Fruit fly (Drosophila melanogaster) whole organism, embryonic: ENCODE measurements around the gene Jhbp16.

Experiments
- ATbp ChIP-seq: fragments of 200-800 bp; sonication (Bioruptor generic); optimal IDR thresholded peaks from 2 replicates; lab custom pipeline; 2017; ENCODE audit warnings: missing biosample characterization, mild to moderate bottlenecking, missing genetic modification characterization, missing genetic modification reagents
- Abd-B ChIP-seq: fragments of 200-800 bp; sonication (Bioruptor generic); optimal IDR thresholded peaks from 2 replicates; lab custom pipeline; 2018; ENCODE audit warnings: missing biosample characterization, mild to moderate bottlenecking, missing genetic modification characterization, moderate library complexity
- Asciz ChIP-seq: fragments of 200-800 bp; sonication (Bioruptor generic); optimal IDR thresholded peaks from 2 replicates; lab custom pipeline; 2017; ENCODE audit warnings: missing biosample characterization, mild to moderate bottlenecking, missing genetic modification characterization, missing genetic modification reagents
- Atf3 ChIP-seq: fragments of 200-800 bp; sonication (Bioruptor generic); optimal IDR thresholded peaks from 3 replicates; lab custom pipeline; 2016; ENCODE audit warnings: missing biosample characterization, missing genetic modification characterization
- CG10565 ChIP-seq: fragments of 200-800 bp; sonication (Bioruptor generic); optimal IDR thresholded peaks from 3 replicates; lab custom pipeline; 2016; ENCODE audit warnings: missing biosample characterization, mild to moderate bottlenecking, missing genetic modification characterization
- CG1233 ChIP-seq: fragments of 200-800 bp; sonication (Bioruptor generic); optimal IDR thresholded peaks from 4 replicates; lab custom pipeline; 2018; ENCODE audit warnings: missing biosample characterization, mild to moderate bottlenecking, missing genetic modification characterization
- CG12391 ChIP-seq: fragments of 200-800 bp; sonication (Bioruptor generic); optimal IDR thresholded peaks from 3 replicates; lab custom pipeline; 2018; ENCODE audit warnings: missing biosample characterization, mild to moderate bottlenecking, missing genetic modification characterization, moderate library complexity
- CG15601 ChIP-seq: fragments of 200-800 bp; sonication (Bioruptor generic); optimal IDR thresholded peaks from 3 replicates; lab custom pipeline; 2019; ENCODE audit warnings: missing biosample characterization, mild to moderate bottlenecking, missing genetic modification characterization, moderate library complexity
- CG15696 ChIP-seq: fragments of 200-800 bp; sonication (Bioruptor generic); optimal IDR thresholded peaks from 2 replicates; lab custom pipeline; 2019; ENCODE audit warnings: missing biosample characterization, mild to moderate bottlenecking, missing genetic modification characterization, moderate library complexity
- CG16813 ChIP-seq: fragments of 200-800 bp; sonication (Bioruptor generic); IDR thresholded peaks from 3 replicates; pipeline ENCODE4 v1.3.6; 2022; ENCODE audit warnings: missing biosample characterization, missing genetic modification characterization; ENCODE audit not compliant: partially characterized antibody
- CG18262 ChIP-seq: fragments of 200-800 bp; optimal IDR thresholded peaks from 3 replicates; lab custom pipeline; 2019; ENCODE audit warnings: missing biosample characterization, mild to moderate bottlenecking, missing genetic modification characterization, moderate library complexity
- CG2678 ChIP-seq: fragments of 200-800 bp; sonication (Bioruptor generic); optimal IDR thresholded peaks from 3 replicates; lab custom pipeline; 2019; ENCODE audit warnings: missing biosample characterization, mild to moderate bottlenecking, missing genetic modification characterization, moderate library complexity
- CG31388 ChIP-seq: fragments of 200-800 bp; sonication (Bioruptor generic); optimal IDR thresholded peaks from 2 replicates; lab custom pipeline; 2016; ENCODE audit warnings: missing biosample characterization, missing genetic modification characterization
- CG34224 ChIP-seq: fragments of 200-800 bp; sonication (Bioruptor generic); IDR thresholded peaks from 3 replicates; pipeline ENCODE4 v1.3.6; 2022; ENCODE audit warnings: missing biosample characterization, missing genetic modification characterization; ENCODE audit not compliant: partially characterized antibody
- CG3838 ChIP-seq: fragments of 200-800 bp; sonication (Bioruptor generic); optimal IDR thresholded peaks from 3 replicates; lab custom pipeline; 2016; ENCODE audit warnings: missing biosample characterization, missing genetic modification characterization
- CG4820 ChIP-seq: fragments of 200-800 bp; sonication (Bioruptor generic); optimal IDR thresholded peaks from 3 replicates; lab custom pipeline; 2016; ENCODE audit warnings: missing biosample characterization, missing genetic modification characterization
- CG5245 ChIP-seq: fragments of 200-800 bp; sonication (Bioruptor generic); optimal IDR thresholded peaks from 3 replicates; lab custom pipeline; 2016; ENCODE audit warnings: missing biosample characterization, missing genetic modification characterization
- CG5953 ChIP-seq: fragments of 200-800 bp; sonication (Bioruptor generic); IDR thresholded peaks from 2 replicates; pipeline ENCODE4 v1.3.6; 2022; ENCODE audit warnings: missing biosample characterization, missing genetic modification characterization
- CG7372 ChIP-seq: fragments of 200-800 bp; sonication (Bioruptor generic); IDR thresholded peaks from 2 replicates; pipeline ENCODE4 v1.3.6; 2022; ENCODE audit warnings: missing biosample characterization, missing genetic modification characterization
- CG7839 ChIP-seq: fragments of 200-800 bp; sonication (Bioruptor generic); optimal IDR thresholded peaks from 3 replicates; lab custom pipeline; 2018; ENCODE audit warnings: missing biosample characterization, mild to moderate bottlenecking, missing genetic modification characterization, moderate library complexity
- CG8765 ChIP-seq: fragments of 200-800 bp; sonication (Bioruptor generic); IDR thresholded peaks from 2 replicates; pipeline ENCODE4 v1.3.6; 2022; ENCODE audit warnings: missing biosample characterization, missing genetic modification characterization
- CG8924 ChIP-seq: fragments of 200-800 bp; optimal IDR thresholded peaks from 3 replicates; lab custom pipeline; 2019; ENCODE audit warnings: missing biosample characterization, mild to moderate bottlenecking, missing genetic modification characterization, moderate library complexity
- CrebB ChIP-seq: fragments of 200-800 bp; sonication (Bioruptor generic); optimal IDR thresholded peaks from 3 replicates; lab custom pipeline; 2018; ENCODE audit warnings: missing biosample characterization, mild to moderate bottlenecking, missing genetic modification characterization
- Dll ChIP-seq: fragments of 200-800 bp; sonication (Bioruptor generic); IDR thresholded peaks from 4 replicates; pipeline ENCODE4 v1.3.6; 2022; ENCODE audit warnings: missing biosample characterization, missing genetic modification characterization; ENCODE audit not compliant: partially characterized antibody
- Doc2 ChIP-seq: fragments of 200-800 bp; sonication (Bioruptor generic); IDR thresholded peaks from 2 replicates; pipeline ENCODE4 v1.3.6; 2022; ENCODE audit warnings: missing biosample characterization, missing genetic modification characterization
- Dp ChIP-seq: fragments of 200-800 bp; sonication (Bioruptor generic); optimal IDR thresholded peaks from 2 replicates; lab custom pipeline; 2018; ENCODE audit warnings: missing biosample characterization, mild to moderate bottlenecking, missing genetic modification characterization, moderate library complexity
- H15 ChIP-seq: fragments of 200-800 bp; sonication (Bioruptor generic); IDR thresholded peaks from 3 replicates; pipeline ENCODE4 v1.3.6; 2022; ENCODE audit warnings: missing biosample characterization, missing genetic modification characterization
- NFAT ChIP-seq: fragments of 200-800 bp; sonication (Bioruptor generic); IDR thresholded peaks from 2 replicates; pipeline ENCODE4 v1.3.6; 2022; ENCODE audit warnings: missing biosample characterization, missing genetic modification characterization
- Oaz ChIP-seq: fragments of 200-800 bp; sonication (Bioruptor generic); IDR thresholded peaks from 2 replicates; pipeline ENCODE4 v1.3.6; 2022; ENCODE audit warnings: missing biosample characterization, missing genetic modification characterization
- Taf1 ChIP-seq: fragments of 200-800 bp; sonication (Bioruptor generic); IDR thresholded peaks from 2 replicates; pipeline ENCODE4 v1.3.6; 2022; ENCODE audit warnings: missing biosample characterization, missing genetic modification characterization
- Tbp ChIP-seq: fragments of >200 bp; optimal IDR thresholded peaks from 2 replicates; lab custom pipeline; 2018; ENCODE audit warnings: missing biosample characterization, missing genetic modification characterization
- bab2 ChIP-seq: fragments of 200-800 bp; sonication (Bioruptor generic); optimal IDR thresholded peaks from 2 replicates; lab custom pipeline; 2016; ENCODE audit warnings: missing biosample characterization, missing genetic modification characterization
- corto ChIP-seq: fragments of 200-800 bp; sonication (Bioruptor generic); optimal IDR thresholded peaks from 2 replicates; lab custom pipeline; 2016; ENCODE audit warnings: missing biosample characterization, mild to moderate bottlenecking, missing genetic modification characterization, moderate library complexity
- crc ChIP-seq: fragments of 200-800 bp; sonication (Bioruptor generic); optimal IDR thresholded peaks from 2 replicates; lab custom pipeline; 2016; ENCODE audit warnings: missing biosample characterization, missing genetic modification characterization
- crp ChIP-seq, 2 experiments: fragments of 200-800 bp; sonication (Bioruptor generic); optimal IDR thresholded peaks; 2 replicates in 1 of 2; 3 replicates in 1 of 2; lab custom pipeline; 2017; ENCODE audit warnings: missing biosample characterization in 2 of 2, missing genetic modification characterization in 2 of 2, mild to moderate bottlenecking in 1 of 2, moderate library complexity in 1 of 2
- dan ChIP-seq: fragments of 200-800 bp; sonication (Bioruptor generic); IDR thresholded peaks from 2 replicates; pipeline ENCODE4 v1.3.6; 2022; ENCODE audit warnings: missing biosample characterization, missing genetic modification characterization
- dimm ChIP-seq: fragments of 200-800 bp; sonication (Bioruptor generic); IDR thresholded peaks from 2 replicates; pipeline ENCODE4 v1.3.6; 2022; ENCODE audit warnings: missing biosample characterization, missing genetic modification characterization
- en ChIP-seq: fragments of 200-800 bp; sonication (Bioruptor generic); optimal IDR thresholded peaks from 2 replicates; lab custom pipeline; 2016; ENCODE audit warnings: missing biosample characterization, missing genetic modification characterization
- gce ChIP-seq: fragments of 200-800 bp; sonication (Bioruptor generic); IDR thresholded peaks from 3 replicates; pipeline ENCODE4 v1.3.6; 2022; ENCODE audit warnings: missing biosample characterization, missing genetic modification characterization
- gem ChIP-seq: fragments of 200-800 bp; sonication (Bioruptor generic); optimal IDR thresholded peaks from 2 replicates; lab custom pipeline; 2019; ENCODE audit warnings: missing biosample characterization, mild to moderate bottlenecking, missing genetic modification characterization, moderate library complexity
- ken ChIP-seq: fragments of 200-800 bp; sonication (Bioruptor generic); IDR thresholded peaks from 3 replicates; pipeline ENCODE4 v1.3.6; 2022; ENCODE audit warnings: missing biosample characterization, missing genetic modification characterization
- lov ChIP-seq, 2 experiments: fragments of 200-800 bp in 1 of 2; fragments of >200 bp in 1 of 2; sonication (Bioruptor generic) in 1 of 2; IDR thresholded peaks in 1 of 2; optimal IDR thresholded peaks in 1 of 2; 2 replicates in 1 of 2; 3 replicates in 1 of 2; pipeline versions ENCODE4 v1.3.6 to Lab custom; 2017 to 2022; ENCODE audit warnings: missing biosample characterization in 1 of 2, missing genetic modification characterization in 1 of 2
- mirr ChIP-seq: fragments of 200-800 bp; sonication (Bioruptor generic); optimal IDR thresholded peaks from 3 replicates; lab custom pipeline; 2018; ENCODE audit warnings: missing biosample characterization, mild to moderate bottlenecking, missing genetic modification characterization
- mld ChIP-seq: fragments of 200-800 bp; sonication (Bioruptor generic); IDR thresholded peaks from 3 replicates; pipeline ENCODE4 v1.3.6; 2022; ENCODE audit warnings: missing biosample characterization, missing genetic modification characterization; ENCODE audit not compliant: partially characterized antibody
- otp ChIP-seq: fragments of 200-800 bp; sonication (Bioruptor generic); IDR thresholded peaks from 3 replicates; pipeline ENCODE4, ENCODE4 v1.3.6; 2022; ENCODE audit warnings: missing biosample characterization, missing genetic modification characterization
- repo ChIP-seq: fragments of 200-800 bp; sonication (Bioruptor generic); optimal IDR thresholded peaks from 2 replicates; lab custom pipeline; 2016; ENCODE audit warnings: missing biosample characterization, missing genetic modification characterization
- tap ChIP-seq: fragments of 200-800 bp; optimal IDR thresholded peaks from 3 replicates; lab custom pipeline; 2019; ENCODE audit warnings: missing biosample characterization, mild to moderate bottlenecking, missing genetic modification characterization, moderate library complexity
- twi ChIP-seq: fragments of 200-800 bp; optimal IDR thresholded peaks from 2 replicates; lab custom pipeline; 2019; ENCODE audit warnings: missing biosample characterization, mild to moderate bottlenecking, missing genetic modification characterization, moderate library complexity
- zfh1 ChIP-seq: fragments of 200-800 bp; sonication (Bioruptor generic); IDR thresholded peaks from 3 replicates; pipeline ENCODE4 v1.3.6; 2022; ENCODE audit warnings: missing biosample characterization, missing genetic modification characterization
- zfh2 ChIP-seq: fragments of 200-800 bp; sonication (Bioruptor generic); optimal IDR thresholded peaks from 2 replicates; lab custom pipeline; 2016; ENCODE audit warnings: missing biosample characterization, missing genetic modification characterization

The Jhbp16 gene

dm6 chr3R:21636867-21637481 lies 27.2 kb upstream of the Jhbp16 start (continued):
- TF ChIP-seq CG3838: no peak
- TF ChIP-seq lov (optimal IDR thresholded peaks at IDR 0.05; lab: Kevin White, UChicago): no peak
- TF ChIP-seq lov (GFP tag; IDR thresholded peaks at IDR 0.05; lab: Robert Waterston, UW): no peak
- TF ChIP-seq gce: no peak
- TF ChIP-seq CG15601 (tag; lab: Kevin White, UChicago): no peak
- TF ChIP-seq CG7839 (tag; lab: Kevin White, UChicago): peak; percentile 11
- peak; percentile 29 for TF ChIP-seq gem (tag; lab: Kevin White, UChicago)
- TF ChIP-seq CG18262 (tag; lab: Kevin White, UChicago): no peak
- no peak for TF ChIP-seq H15 (GFP tag; lab: Robert Waterston, UW)
- TF ChIP-seq mirr (GFP tag; lab: Kevin White, UChicago): peak; percentile 10
- no peak for TF ChIP-seq bab2 (GFP tag; lab: Kevin White, UChicago)
- no peak for TF ChIP-seq Atf3 (GFP tag; lab: Kevin White, UChicago)
- peak; percentile 21 for TF ChIP-seq ATbp (GFP tag; lab: Kevin White, UChicago)
- peak; percentile 30 for TF ChIP-seq CG8924
- no peak for TF ChIP-seq zfh1 (GFP tag; lab: Robert Waterston, UW)
- no peak for TF ChIP-seq tap (tag; lab: Kevin White, UChicago)
- no peak for TF ChIP-seq CG1233 (GFP tag; lab: Kevin White, UChicago)
- no peak for TF ChIP-seq ken (GFP tag; lab: Robert Waterston, UW)
- peak; percentile 24 for TF ChIP-seq CG2678 (tag; lab: Kevin White, UChicago)
- TF ChIP-seq Taf1 (GFP tag; lab: Robert Waterston, UW): no peak
- no peak for TF ChIP-seq Dll (GFP tag; lab: Robert Waterston, UW)
- no peak for TF ChIP-seq corto (GFP tag; lab: Kevin White, UChicago)
- no peak for TF ChIP-seq CG8765 (GFP tag; lab: Robert Waterston, UW)
- TF ChIP-seq CG10565 (GFP tag; lab: Kevin White, UChicago): no peak
- no peak for TF ChIP-seq en
- no peak for TF ChIP-seq CrebB
- no peak for TF ChIP-seq Abd-B
- no peak for TF ChIP-seq dimm (GFP tag; lab: Robert Waterston, UW)
- no peak for TF ChIP-seq CG5953 (GFP tag; lab: Robert Waterston, UW)
- no peak for TF ChIP-seq Doc2
- TF ChIP-seq Asciz (GFP tag; lab: Kevin White, UChicago): peak; percentile 27
- no peak for TF ChIP-seq CG31388 (GFP tag; lab: Kevin White, UChicago)
- 0 out of 2 replicates have a peak, but pooled peaks have one; percentile 17 for TF ChIP-seq NFAT (GFP tag; lab: Robert Waterston, UW)
- no peak for TF ChIP-seq CG7372 (GFP tag; lab: Robert Waterston, UW)
- TF ChIP-seq CG5245 (GFP tag; lab: Kevin White, UChicago): no peak
- TF ChIP-seq Tbp (GFP tag; lab: Kevin White, UChicago): no peak
- TF ChIP-seq zfh2: no peak
- peak; percentile 24; the same call in 1 of the 3 replicates for TF ChIP-seq CG34224 (GFP tag; lab: Robert Waterston, UW)
- TF ChIP-seq Dp: no peak
- TF ChIP-seq Oaz (GFP tag; lab: Robert Waterston, UW): no peak
- no peak for TF ChIP-seq mld
- TF ChIP-seq CG4820 (GFP tag; lab: Kevin White, UChicago): no peak
- TF ChIP-seq CG15696: no peak
- TF ChIP-seq CG16813 (GFP tag; lab: Robert Waterston, UW): no peak
- no peak for TF ChIP-seq twi
- no peak for TF ChIP-seq CG12391 (tag; lab: Kevin White, UChicago)
- no peak for TF ChIP-seq crp (GFP tag; optimal IDR thresholded peaks at IDR 0.05; lab: Kevin White, UChicago)
- no peak for TF ChIP-seq repo (GFP tag; lab: Kevin White, UChicago)
- TF ChIP-seq otp (GFP tag; lab: Robert Waterston, UW): peak; percentile 14; the same call in 1 of the 3 replicates
- TF ChIP-seq dan: no peak
- TF ChIP-seq crc (GFP tag; lab: Kevin White, UChicago): no peak
